Worm (Caenorhabditis elegans) whole organism, young adult: ENCODE data around the gene Y56A3A.16.

ENCODE experiments used
- B0035.1 ChIP-seq: sonication (generic microtip); optimal IDR thresholded peaks from 2 replicates; lab custom pipeline; 2016; ENCODE audit warnings: missing genetic modification characterization, mild to moderate bottlenecking, missing compliant biosample characterization, missing genotype, missing genetic modification reagents
- D2030.7 ChIP-seq: fragments of 200-800 bp; sonication (Bioruptor generic); IDR thresholded peaks from 2 replicates; pipeline ENCODE4 v1.3.6; 2022; ENCODE audit warnings: missing genetic modification reagents, missing genetic modification characterization, missing compliant biosample characterization
- F37B4.10 ChIP-seq: fragments of 200-800 bp; sonication (Bioruptor generic); IDR thresholded peaks from 2 replicates; pipeline ENCODE4 v1.3.6; 2022; ENCODE audit warnings: missing genetic modification characterization, missing compliant biosample characterization
- K11D2.4 ChIP-seq: fragments of 200-800 bp; sonication (Bioruptor generic); IDR thresholded peaks from 2 replicates; pipeline ENCODE4 v1.3.6; 2022; ENCODE audit warnings: missing genetic modification reagents, missing genetic modification characterization, missing compliant biosample characterization
- Y67H2A.10 ChIP-seq: fragments of 200-800 bp; sonication (Bioruptor generic); conservative IDR thresholded peaks from 2 replicates; pipeline ENCODE4 v1.3.6; 2022; ENCODE audit warnings: missing genetic modification reagents, missing genetic modification characterization, missing compliant biosample characterization
- ZK185.1 ChIP-seq: sonication (generic microtip); optimal IDR thresholded peaks from 2 replicates; lab custom pipeline; 2016; ENCODE audit warnings: mild to moderate bottlenecking, missing genetic modification characterization, missing compliant biosample characterization; ENCODE audit not compliant: poor library complexity, severe bottlenecking
- ama-1 ChIP-seq, 3 experiments: fragments of 150-350 bp in 1 of 3; sonication (generic microtip) in 2 of 3; optimal IDR thresholded peaks; 2 replicates each; lab custom pipeline; 2014 to 2018; ENCODE audit warnings: missing biosample characterization in 2 of 3, missing genetic modification characterization in 2 of 3, missing genetic modification reagents in 2 of 3
- atf-7 ChIP-seq: sonication (generic microtip); optimal IDR thresholded peaks from 2 replicates; lab custom pipeline; 2017; ENCODE audit warnings: mild to moderate bottlenecking, missing genetic modification characterization, missing compliant biosample characterization
- attf-3 ChIP-seq: fragments of 200-800 bp; sonication (Bioruptor generic); conservative IDR thresholded peaks from 2 replicates; pipeline ENCODE4 v1.3.6; 2022; ENCODE audit warnings: missing genetic modification reagents, missing genetic modification characterization, missing compliant biosample characterization
- attf-5 ChIP-seq: fragments of 200-800 bp; sonication (Bioruptor generic); optimal IDR thresholded peaks from 2 replicates; lab custom pipeline; 2018; ENCODE audit warnings: mild to moderate bottlenecking, missing genetic modification characterization, missing compliant biosample characterization
- attf-6 ChIP-seq: fragments of 200-800 bp; sonication (Bioruptor generic); IDR thresholded peaks from 2 replicates; pipeline ENCODE4 v1.3.6; 2022; ENCODE audit warnings: missing genetic modification reagents, missing genetic modification characterization, missing compliant biosample characterization
- bed-1 ChIP-seq: fragments of 200-800 bp; sonication (Bioruptor generic); IDR thresholded peaks from 2 replicates; pipeline ENCODE4 v1.3.6; 2022; ENCODE audit warnings: missing genetic modification reagents, missing genetic modification characterization, missing compliant biosample characterization
- cebp-2 ChIP-seq: fragments of 200-800 bp; sonication (Bioruptor generic); IDR thresholded peaks from 2 replicates; pipeline ENCODE4 v1.3.6; 2022; ENCODE audit warnings: missing genetic modification characterization, missing compliant biosample characterization
- ceh-27 ChIP-seq: fragments of 200-800 bp; sonication (Bioruptor generic); optimal IDR thresholded peaks from 2 replicates; lab custom pipeline; 2018; ENCODE audit warnings: mild to moderate bottlenecking, missing genetic modification characterization, moderate library complexity, missing compliant biosample characterization
- ceh-58 ChIP-seq: fragments of 200-800 bp; sonication (Bioruptor generic); IDR thresholded peaks from 2 replicates; pipeline ENCODE4 v1.3.6; 2022; ENCODE audit warnings: missing genetic modification characterization, missing compliant biosample characterization
- chd-7 ChIP-seq: sonication (generic microtip); optimal IDR thresholded peaks from 2 replicates; lab custom pipeline; 2016; ENCODE audit warnings: mild to moderate bottlenecking, missing genetic modification characterization, moderate library complexity, missing compliant biosample characterization
- egl-18 ChIP-seq: fragments of 200-800 bp; sonication (Bioruptor generic); IDR thresholded peaks from 2 replicates; pipeline ENCODE4 v1.3.6; 2022; ENCODE audit warnings: missing genetic modification reagents, missing genetic modification characterization, missing compliant biosample characterization
- egrh-3 ChIP-seq: fragments of 200-800 bp; sonication (Bioruptor generic); IDR thresholded peaks from 2 replicates; pipeline ENCODE4 v1.3.6; 2022; ENCODE audit warnings: missing genetic modification reagents, missing genetic modification characterization, missing compliant biosample characterization
- ets-4 ChIP-seq: fragments of 200-800 bp; sonication (Bioruptor generic); optimal IDR thresholded peaks from 2 replicates; lab custom pipeline; 2018; ENCODE audit warnings: mild to moderate bottlenecking, missing genetic modification characterization, missing compliant biosample characterization
- fkh-3 ChIP-seq: sonication (generic microtip); optimal IDR thresholded peaks from 2 replicates; lab custom pipeline; 2016; ENCODE audit warnings: mild to moderate bottlenecking, missing genetic modification characterization, missing compliant biosample characterization
- hmg-20 ChIP-seq: fragments of 200-800 bp; sonication (Bioruptor generic); IDR thresholded peaks from 2 replicates; pipeline ENCODE4 v1.3.6; 2022; ENCODE audit warnings: missing genetic modification reagents, missing genetic modification characterization, missing compliant biosample characterization
- let-526 ChIP-seq: fragments of 200-800 bp; sonication (Bioruptor generic); IDR thresholded peaks from 2 replicates; pipeline ENCODE4 v1.3.6; 2022; ENCODE audit warnings: missing genetic modification reagents, missing genetic modification characterization, missing compliant biosample characterization
- lin-40 ChIP-seq: sonication (generic microtip); optimal IDR thresholded peaks from 2 replicates; lab custom pipeline; 2016; ENCODE audit warnings: missing genetic modification characterization, mild to moderate bottlenecking, missing compliant biosample characterization, missing genotype, missing genetic modification reagents
- lsl-1 ChIP-seq: fragments of 200-800 bp; sonication (Bioruptor generic); optimal IDR thresholded peaks from 2 replicates; lab custom pipeline; 2018; ENCODE audit warnings: mild to moderate bottlenecking, missing genetic modification characterization, moderate library complexity, missing compliant biosample characterization
- madf-6 ChIP-seq: fragments of 200-800 bp; sonication (Bioruptor generic); IDR thresholded peaks from 2 replicates; pipeline ENCODE4 v1.3.6; 2022; ENCODE audit warnings: missing genetic modification reagents, missing genetic modification characterization, missing compliant biosample characterization
- mes-4 ChIP-seq: sonication (generic microtip); optimal IDR thresholded peaks from 2 replicates; lab custom pipeline; 2016; ENCODE audit warnings: missing genotype, missing genetic modification characterization, missing compliant biosample characterization
- nfyb-1 ChIP-seq: fragments of 200-800 bp; sonication (Bioruptor generic); IDR thresholded peaks from 2 replicates; pipeline ENCODE4 v1.3.6; 2022; ENCODE audit warnings: missing genetic modification reagents, missing genetic modification characterization, missing compliant biosample characterization
- nhr-179 ChIP-seq: sonication (generic microtip); optimal IDR thresholded peaks from 2 replicates; lab custom pipeline; 2016; ENCODE audit warnings: mild to moderate bottlenecking, missing genetic modification characterization, missing compliant biosample characterization
- nhr-90 ChIP-seq: sonication (generic microtip); optimal IDR thresholded peaks from 2 replicates; lab custom pipeline; 2016; ENCODE audit warnings: missing genotype, mild to moderate bottlenecking, missing genetic modification characterization, missing compliant biosample characterization
- pbrm-1 ChIP-seq: fragments of 200-800 bp; sonication (Bioruptor generic); IDR thresholded peaks from 2 replicates; pipeline ENCODE4 v1.3.6; 2022; ENCODE audit warnings: missing genetic modification reagents, missing genetic modification characterization, missing compliant biosample characterization
- pha-4 ChIP-seq: fragments of 150-350 bp; sonication (generic microtip); optimal IDR thresholded peaks from 2 replicates; lab custom pipeline; 2014; ENCODE audit warnings: missing biosample characterization, missing genetic modification reagents, missing genetic modification characterization
- rcor-1 ChIP-seq: fragments of 200-800 bp; sonication (Bioruptor generic); IDR thresholded peaks from 2 replicates; pipeline ENCODE4 v1.3.6; 2022; ENCODE audit warnings: missing genetic modification reagents, missing genetic modification characterization, missing compliant biosample characterization
- rpc-1 ChIP-seq, 2 experiments: fragments of 150-350 bp in 1 of 2; sonication (generic microtip) in 1 of 2; optimal IDR thresholded peaks; 2 replicates each; lab custom pipeline; 2014 to 2018; ENCODE audit warnings: missing biosample characterization in 1 of 2, missing genetic modification characterization in 1 of 2, missing genetic modification reagents in 1 of 2, missing genotype in 1 of 2
- snpc-1.1 ChIP-seq: sonication (generic microtip); optimal IDR thresholded peaks from 2 replicates; lab custom pipeline; 2017; ENCODE audit warnings: missing genetic modification characterization, mild to moderate bottlenecking, missing compliant biosample characterization, antibody characterized with exemption, moderate library complexity, missing genotype, missing genetic modification reagents; ENCODE audit not compliant: insufficient read depth
- somi-1 ChIP-seq: fragments of 200-800 bp; sonication (Bioruptor generic); optimal IDR thresholded peaks from 2 replicates; lab custom pipeline; 2018; ENCODE audit warnings: mild to moderate bottlenecking, missing genetic modification characterization, missing compliant biosample characterization
- sptf-2 ChIP-seq: fragments of 200-800 bp; sonication (Bioruptor generic); optimal IDR thresholded peaks from 2 replicates; lab custom pipeline; 2018; ENCODE audit warnings: mild to moderate bottlenecking, missing genetic modification characterization, missing compliant biosample characterization
- tbp1 ChIP-seq: fragments of 200-800 bp; sonication (Bioruptor generic); optimal IDR thresholded peaks from 2 replicates; lab custom pipeline; 2018; ENCODE audit warnings: mild to moderate bottlenecking, missing genetic modification characterization, missing compliant biosample characterization
- zfh-2 ChIP-seq: fragments of 200-800 bp; sonication (Bioruptor generic); conservative IDR thresholded peaks from 2 replicates; pipeline ENCODE4 v1.3.6; 2022; ENCODE audit warnings: missing genetic modification reagents, missing genetic modification characterization, missing compliant biosample characterization
- ztf-22 ChIP-seq: fragments of 200-800 bp; sonication (Bioruptor generic); optimal IDR thresholded peaks from 2 replicates; lab custom pipeline; 2018; ENCODE audit warnings: mild to moderate bottlenecking, missing genetic modification characterization, moderate library complexity, missing compliant biosample characterization
- ztf-28 ChIP-seq: fragments of 200-800 bp; sonication (Bioruptor generic); IDR thresholded peaks from 2 replicates; pipeline ENCODE4 v1.3.6; 2022; ENCODE audit warnings: missing genetic modification reagents, missing genetic modification characterization, missing compliant biosample characterization
- ztf-3 ChIP-seq: fragments of 200-800 bp; sonication (Bioruptor generic); optimal IDR thresholded peaks from 2 replicates; lab custom pipeline; 2018; ENCODE audit warnings: mild to moderate bottlenecking, missing genetic modification characterization, missing compliant biosample characterization
- ztf-6 ChIP-seq: fragments of 200-800 bp; sonication (Bioruptor generic); IDR thresholded peaks from 2 replicates; pipeline ENCODE4 v1.3.6; 2022; ENCODE audit warnings: missing genetic modification reagents, missing genetic modification characterization, missing compliant biosample characterization

Y56A3A.16 gene

DNA sequence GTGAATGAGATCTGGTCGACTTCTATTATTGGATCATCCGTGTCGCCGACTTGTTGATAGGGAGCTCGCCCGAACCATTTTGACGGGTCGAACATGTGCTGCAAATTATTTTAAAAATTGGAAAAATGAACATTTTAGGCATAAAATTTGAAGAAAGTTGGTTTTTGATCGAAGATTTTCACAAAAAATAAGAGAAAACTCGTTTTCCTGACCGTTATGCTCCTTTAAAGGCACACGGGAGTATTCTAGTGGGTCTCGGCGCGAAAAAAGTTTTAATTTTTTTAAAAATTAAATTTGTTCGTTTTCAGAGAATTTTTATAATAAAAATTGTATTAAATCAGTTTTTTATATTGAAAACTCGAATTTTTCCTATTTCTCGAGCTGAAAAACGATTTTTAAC, at the start of gene Y56A3A.16:
TSS of gene Y56A3A.16 (minus strand) at position 101 of the 400 bp plus-strand sequence.
- TF ChIP-seq tbp1 (GFP tag; lab: Kevin White, UChicago) (no peak), B0035.1 (tag; lab: Kevin White, UChicago) (no peak), attf-3 (GFP tag; lab: Robert Waterston, UW) (no peak), ztf-3 (GFP tag; lab: Kevin White, UChicago) (no peak)

DNA sequence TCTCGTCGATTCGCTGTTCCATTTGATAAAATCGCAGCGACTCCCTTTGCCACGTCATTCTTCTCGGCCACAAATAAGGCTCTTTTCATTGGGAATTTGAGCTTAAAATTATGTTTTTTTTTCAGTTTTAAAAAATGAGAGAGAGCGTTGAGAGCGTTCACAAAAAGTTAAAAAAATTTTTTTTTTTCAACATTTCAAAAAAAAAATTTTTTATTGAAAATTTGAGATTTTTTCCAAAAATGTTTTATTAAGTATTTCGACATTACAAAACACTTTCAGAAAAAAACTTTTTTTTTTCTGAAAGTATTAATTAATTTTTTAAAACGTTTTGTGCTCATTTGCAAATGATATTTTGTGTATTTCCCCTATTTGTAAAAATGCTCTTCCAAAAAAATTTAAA, 46.0 kb upstream of the Y56A3A.16 start, which contains the start of gene top-3:
TSS of gene top-3 (minus strand) at position 101 of the 400 bp plus-strand sequence.
- TF ChIP-seq mes-4 (tag; lab: Kevin White, UChicago) = no peak
- no peak for TF ChIP-seq ceh-27 (GFP tag; lab: Kevin White, UChicago)
- TF ChIP-seq attf-6 (GFP tag; lab: Robert Waterston, UW) = no peak
- TF ChIP-seq nhr-179 = no peak
- TF ChIP-seq nfyb-1 (GFP tag; lab: Robert Waterston, UW) = no peak
- TF ChIP-seq sptf-2 (GFP tag; lab: Kevin White, UChicago) = no peak
- no peak for TF ChIP-seq ztf-22 (GFP tag; lab: Kevin White, UChicago)
- no peak for TF ChIP-seq pha-4 (tag; lab: Kevin White, UChicago)
- TF ChIP-seq rcor-1 (GFP tag; lab: Robert Waterston, UW) = no peak
- no peak for TF ChIP-seq egl-18 (GFP tag; lab: Robert Waterston, UW)
- no peak for TF ChIP-seq let-526 (GFP tag; lab: Robert Waterston, UW)
- no peak for TF ChIP-seq bed-1 (GFP tag; lab: Robert Waterston, UW)
- no peak for TF ChIP-seq ama-1 (optimal IDR thresholded peaks at IDR 0.05; lab: Kevin White, UChicago)
- no peak for TF ChIP-seq ama-1 (GFP tag; optimal IDR thresholded peaks at IDR 0.05; lab: Kevin White, UChicago)
- no peak for TF ChIP-seq ceh-58 (GFP tag; lab: Robert Waterston, UW)
- TF ChIP-seq, all 124 proteins: peak for 0

DNA sequence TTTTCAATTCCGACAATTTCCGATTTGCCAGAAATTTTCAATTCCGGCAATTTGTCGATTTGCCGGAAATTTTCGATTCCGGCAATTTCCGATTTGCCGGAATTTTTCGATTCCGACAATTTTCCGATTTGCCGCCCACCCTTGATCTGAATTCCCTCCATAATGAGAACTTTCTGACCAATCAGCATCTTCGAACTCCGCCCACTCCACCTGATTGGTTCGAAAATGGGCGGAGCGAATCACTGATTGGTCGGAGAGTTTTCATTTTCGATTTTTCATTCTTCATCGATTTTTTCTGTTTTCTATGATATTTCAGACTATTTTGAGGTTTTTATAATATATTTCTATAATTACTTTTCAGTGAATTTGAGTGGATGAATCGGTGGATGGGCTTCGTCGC, 40.0 kb upstream of the Y56A3A.16 start:
- TF ChIP-seq Y67H2A.10 (GFP tag; lab: Robert Waterston, UW) (no peak), lsl-1 (no peak), atf-7 (tag; lab: Kevin White, UChicago) (no peak), attf-5 (no peak), somi-1 (GFP tag; lab: Kevin White, UChicago) (no peak), fkh-3 (tag; lab: Kevin White, UChicago) (no peak), ztf-6 (GFP tag; lab: Robert Waterston, UW) (no peak), B0035.1 (tag; lab: Kevin White, UChicago) (no peak), rpc-1 (optimal IDR thresholded peaks at IDR 0.05; lab: Kevin White, UChicago) (no peak), rpc-1 (tag; optimal IDR thresholded peaks at IDR 0.05; lab: Kevin White, UChicago) (no peak), K11D2.4 (no peak), nhr-90 (tag; lab: Kevin White, UChicago) (no peak), lin-40 (tag; lab: Kevin White, UChicago) (no peak)

DNA sequence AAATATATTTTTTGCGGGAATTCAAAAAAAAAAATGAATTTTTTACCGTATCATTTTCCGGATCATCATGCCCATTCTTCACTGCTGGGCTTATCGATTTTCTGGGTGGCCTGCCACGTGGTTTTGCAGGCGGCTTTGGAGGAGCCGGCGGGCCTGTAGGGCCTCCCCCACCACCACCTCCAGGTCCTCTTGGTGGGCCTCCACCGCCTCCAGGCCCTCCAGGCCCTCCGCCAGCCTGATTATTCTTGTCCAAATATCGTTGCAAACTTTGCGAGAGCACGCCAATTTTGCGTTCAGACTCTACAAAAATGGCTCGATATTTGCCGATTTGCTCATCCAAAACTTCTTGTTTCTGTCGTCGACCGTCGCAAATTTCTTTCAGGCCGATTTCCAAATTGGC, 37.0 kb upstream of the Y56A3A.16 start:
- TF ChIP-seq ets-4 (GFP tag; lab: Kevin White, UChicago) = no peak
- TF ChIP-seq ZK185.1 (tag; lab: Kevin White, UChicago) = no peak
- 0 out of 2 replicates have a peak, but pooled peaks have one; percentile 60 for TF ChIP-seq cebp-2 (GFP tag; lab: Robert Waterston, UW)
- TF ChIP-seq snpc-1.1 (tag; lab: Kevin White, UChicago) = no peak
- TF ChIP-seq zfh-2 (GFP tag; lab: Robert Waterston, UW) = peak; percentile 84
- TF ChIP-seq egrh-3 (GFP tag; lab: Robert Waterston, UW) = peak; percentile 79; the same call in 1 of the 2 replicates
- TF ChIP-seq ztf-22 (GFP tag; lab: Kevin White, UChicago) = no peak
- 0 out of 2 replicates have a peak, but pooled peaks have one; percentile 54 for TF ChIP-seq F37B4.10 (GFP tag; lab: Robert Waterston, UW)
- no peak for TF ChIP-seq ztf-28 (GFP tag; lab: Robert Waterston, UW)
- no peak for TF ChIP-seq madf-6 (GFP tag; lab: Robert Waterston, UW)
- TF ChIP-seq D2030.7 (GFP tag; lab: Robert Waterston, UW) = no peak
- no peak for TF ChIP-seq pbrm-1 (GFP tag; lab: Robert Waterston, UW)
- no peak for TF ChIP-seq mes-4 (tag; lab: Kevin White, UChicago)
- TF ChIP-seq hmg-20 (GFP tag; lab: Robert Waterston, UW) = no peak
- 0 out of 2 replicates have a peak, but pooled peaks have one; percentile 21 for TF ChIP-seq nfyb-1 (GFP tag; lab: Robert Waterston, UW)
- no peak for TF ChIP-seq chd-7 (tag; lab: Kevin White, UChicago)
- TF ChIP-seq K11D2.4 = no peak
